Worm (Caenorhabditis elegans): Measurements from ENCODE around the gene W06D11.5.

- no peak for TF ChIP-seq scrt-1 (GFP tag; IDR thresholded peaks at IDR 0.05)
- TF ChIP-seq hmbx-1 (tag; optimal IDR thresholded peaks at IDR 0.05) = no peak
- no peak for TF ChIP-seq ama-1 (optimal IDR thresholded peaks at IDR 0.05)
- TF ChIP-seq F13C5.2 (tag; optimal IDR thresholded peaks at IDR 0.05) = no peak
- no peak for TF ChIP-seq tbx-37 (GFP tag; conservative IDR thresholded peaks at IDR 0.05)
- no peak for TF ChIP-seq pes-1 (GFP tag; IDR thresholded peaks at IDR 0.05)
- TF ChIP-seq flt-1 (GFP tag; IDR thresholded peaks at IDR 0.05) = no peak
- TF ChIP-seq ets-7 (tag; optimal IDR thresholded peaks at IDR 0.05) = no peak
Observed at ce11 chrX:12304231-12304630, 4.3 kb downstream of the W06D11.5 start.

Measured in whole organism, early embryonic.